Worm (Caenorhabditis elegans) whole organism, L2 larva: ENCODE results near the gene F23D12.11.

Experiments used
- F13H6.1 ChIP-seq: sonication (generic microtip); optimal IDR thresholded peaks from 2 replicates; lab custom pipeline; 2016; ENCODE audit warnings: missing genetic modification characterization, missing compliant biosample characterization
- R02D3.7 ChIP-seq: fragments of 150-350 bp; optimal IDR thresholded peaks from 2 replicates; lab custom pipeline; 2014; ENCODE audit warnings: missing biosample characterization, missing genetic modification characterization
- Y55F3AM.14 ChIP-seq: fragments of 200-800 bp; sonication (Bioruptor generic); optimal IDR thresholded peaks from 2 replicates; lab custom pipeline; 2018; ENCODE audit warnings: mild to moderate bottlenecking, missing genetic modification characterization, missing compliant biosample characterization
- alr-1 ChIP-seq: fragments of 150-350 bp; optimal IDR thresholded peaks from 2 replicates; lab custom pipeline; 2014; ENCODE audit warnings: missing biosample characterization, missing genetic modification characterization
- ama-1 ChIP-seq: fragments of 150-350 bp; optimal IDR thresholded peaks from 2 replicates; lab custom pipeline; 2018; ENCODE audit warnings: inconsistent platforms
- blmp-1 ChIP-seq: sonication (generic microtip); optimal IDR thresholded peaks from 2 replicates; lab custom pipeline; 2017; ENCODE audit warnings: missing genetic modification characterization, mild to moderate bottlenecking, missing compliant biosample characterization, antibody characterized with exemption, moderate library complexity; ENCODE audit not compliant: insufficient read depth
- ceh-16 ChIP-seq: fragments of 150-350 bp; optimal IDR thresholded peaks from 2 replicates; lab custom pipeline; 2014; ENCODE audit warnings: missing biosample characterization, missing genetic modification characterization
- crh-2 ChIP-seq: sonication (generic microtip); optimal IDR thresholded peaks from 2 replicates; lab custom pipeline; 2017; ENCODE audit warnings: missing biosample characterization, missing genetic modification characterization
- dmd-4 ChIP-seq: sonication (generic microtip); optimal IDR thresholded peaks from 2 replicates; lab custom pipeline; 2017; ENCODE audit warnings: missing biosample characterization, missing genetic modification characterization
- elt-1 ChIP-seq: fragments of 150-350 bp; optimal IDR thresholded peaks from 2 replicates; lab custom pipeline; 2014; ENCODE audit warnings: missing biosample characterization, missing genetic modification characterization
- elt-3 ChIP-seq: sonication (generic microtip); optimal IDR thresholded peaks from 2 replicates; lab custom pipeline; 2017; ENCODE audit warnings: missing biosample characterization, missing genetic modification characterization
- fos-1 ChIP-seq: fragments of 150-350 bp; optimal IDR thresholded peaks from 2 replicates; lab custom pipeline; 2014; ENCODE audit warnings: missing biosample characterization, missing genetic modification characterization
- gmeb-1 ChIP-seq: fragments of 150-350 bp; optimal IDR thresholded peaks from 2 replicates; lab custom pipeline; 2014; ENCODE audit warnings: missing biosample characterization, missing genetic modification characterization
- lin-11 ChIP-seq: fragments of 150-350 bp; sonication (generic microtip); optimal IDR thresholded peaks from 2 replicates; lab custom pipeline; 2014; ENCODE audit warnings: missing biosample characterization, missing genetic modification characterization, inconsistent platforms, mixed read lengths
- lsy-2 ChIP-seq, 2 experiments: fragments of 150-350 bp in 1 of 2; sonication (generic microtip) in 1 of 2; optimal IDR thresholded peaks; 2 replicates each; lab custom pipeline; 2014 to 2017; ENCODE audit warnings: missing biosample characterization in 2 of 2, missing genetic modification characterization in 2 of 2
- mab-5 ChIP-seq: fragments of 150-350 bp; optimal IDR thresholded peaks from 2 replicates; lab custom pipeline; 2014; ENCODE audit warnings: missing biosample characterization, missing genetic modification characterization
- mbf-1 ChIP-seq: sonication (generic microtip); optimal IDR thresholded peaks from 2 replicates; lab custom pipeline; 2017; ENCODE audit warnings: missing biosample characterization, missing genetic modification characterization
- mdl-1 ChIP-seq, 2 experiments: fragments of 150-350 bp in 1 of 2; sonication (generic microtip) in 1 of 2; optimal IDR thresholded peaks; 2 replicates each; lab custom pipeline; 2017; ENCODE audit warnings: missing biosample characterization in 2 of 2, missing genetic modification characterization in 2 of 2
- nhr-10 ChIP-seq: sonication (generic microtip); optimal IDR thresholded peaks from 2 replicates; lab custom pipeline; 2017; ENCODE audit warnings: missing biosample characterization, missing genetic modification characterization
- nhr-11 ChIP-seq: fragments of 150-350 bp; optimal IDR thresholded peaks from 2 replicates; lab custom pipeline; 2014; ENCODE audit warnings: missing biosample characterization, missing genetic modification characterization
- nhr-12 ChIP-seq: fragments of 150-350 bp; optimal IDR thresholded peaks from 2 replicates; lab custom pipeline; 2014; ENCODE audit warnings: missing biosample characterization, missing genetic modification characterization
- nhr-129 ChIP-seq: fragments of 150-350 bp; optimal IDR thresholded peaks from 2 replicates; lab custom pipeline; 2014; ENCODE audit warnings: missing biosample characterization, missing genetic modification characterization
- nhr-21 ChIP-seq: fragments of 150-350 bp; optimal IDR thresholded peaks from 2 replicates; lab custom pipeline; 2014; ENCODE audit warnings: missing biosample characterization, missing genetic modification characterization
- nhr-23 ChIP-seq: fragments of 150-350 bp; optimal IDR thresholded peaks from 2 replicates; lab custom pipeline; 2014; ENCODE audit warnings: missing biosample characterization, missing genetic modification reagents, missing genetic modification characterization
- nhr-237 ChIP-seq: fragments of 150-350 bp; optimal IDR thresholded peaks from 2 replicates; lab custom pipeline; 2014; ENCODE audit warnings: missing biosample characterization, missing genetic modification characterization
- nhr-6 ChIP-seq: fragments of 150-350 bp; optimal IDR thresholded peaks from 2 replicates; lab custom pipeline; 2014; ENCODE audit warnings: missing biosample characterization, missing genetic modification characterization
- nhr-77 ChIP-seq: fragments of 150-350 bp; optimal IDR thresholded peaks from 2 replicates; lab custom pipeline; 2014; ENCODE audit warnings: missing biosample characterization, missing genetic modification characterization
- peb-1 ChIP-seq: fragments of 150-350 bp; optimal IDR thresholded peaks from 2 replicates; lab custom pipeline; 2014; ENCODE audit warnings: missing biosample characterization, missing genetic modification characterization
- sem-4 ChIP-seq: fragments of 150-350 bp; optimal IDR thresholded peaks from 2 replicates; lab custom pipeline; 2014; ENCODE audit warnings: missing biosample characterization, missing genetic modification reagents, missing genetic modification characterization
- skn-1 ChIP-seq: sonication (generic microtip); optimal IDR thresholded peaks from 2 replicates; lab custom pipeline; 2017; ENCODE audit warnings: missing biosample characterization, missing genetic modification characterization
- snpc-4 ChIP-seq: fragments of 150-350 bp; optimal IDR thresholded peaks from 2 replicates; lab custom pipeline; 2014; ENCODE audit warnings: missing biosample characterization, missing genetic modification characterization
- unc-39 ChIP-seq: fragments of 150-350 bp; optimal IDR thresholded peaks from 2 replicates; lab custom pipeline; 2014; ENCODE audit warnings: missing biosample characterization, missing genetic modification characterization
- unc-55 ChIP-seq: fragments of 150-350 bp; sonication (generic microtip); optimal IDR thresholded peaks from 3 replicates; lab custom pipeline; 2014; ENCODE audit warnings: missing biosample characterization, missing genetic modification reagents, missing genetic modification characterization
- unc-62 ChIP-seq: fragments of 150-350 bp; optimal IDR thresholded peaks from 2 replicates; lab custom pipeline; 2014; ENCODE audit warnings: missing biosample characterization, missing genetic modification reagents, missing genetic modification characterization
- ztf-1 ChIP-seq: fragments of 200-800 bp; sonication (Bioruptor generic); conservative IDR thresholded peaks from 2 replicates; pipeline ENCODE4 v1.3.6; 2022; ENCODE audit warnings: missing genetic modification characterization, missing compliant biosample characterization
- ztf-11 ChIP-seq: sonication (generic microtip); optimal IDR thresholded peaks from 2 replicates; lab custom pipeline; 2017; ENCODE audit warnings: missing biosample characterization, missing genetic modification characterization
- ztf-4 ChIP-seq: fragments of 150-350 bp; optimal IDR thresholded peaks from 2 replicates; lab custom pipeline; 2014; ENCODE audit warnings: missing biosample characterization, missing genetic modification characterization

Gene F23D12.11

ce11 chrX:14430436-14430835 is 5.9 kb upstream of the F23D12.11 start:
- TF ChIP-seq unc-39 (tag; lab: Kevin White, UChicago): no peak
- TF ChIP-seq peb-1 (tag; lab: Kevin White, UChicago): no peak
- TF ChIP-seq mbf-1 (tag; lab: Kevin White, UChicago): no peak
- no peak for TF ChIP-seq ama-1 (lab: Kevin White, UChicago)
- TF ChIP-seq blmp-1 (tag; lab: Kevin White, UChicago): no peak
- no peak for TF ChIP-seq R02D3.7 (tag; lab: Kevin White, UChicago)
- no peak for TF ChIP-seq nhr-6 (tag; lab: Kevin White, UChicago)
- TF ChIP-seq ztf-11 (tag; lab: Kevin White, UChicago): no peak

- TF ChIP-seq nhr-237: no peak
- TF ChIP-seq nhr-11: no peak
- TF ChIP-seq nhr-77 (tag; lab: Kevin White, UChicago): no peak
- TF ChIP-seq Y55F3AM.14 (GFP tag; lab: Kevin White, UChicago): no peak
- no peak for TF ChIP-seq lsy-2 (tag; optimal IDR thresholded peaks at IDR 0.05; lab: Kevin White, UChicago)
- no peak for TF ChIP-seq nhr-10 (tag; lab: Kevin White, UChicago)
- TF ChIP-seq lin-11 (tag; lab: Kevin White, UChicago): no peak
- TF ChIP-seq R02D3.7 (tag; lab: Kevin White, UChicago): no peak
- no peak for TF ChIP-seq unc-62 (GFP tag; lab: Kevin White, UChicago)
- no peak for TF ChIP-seq mbf-1 (tag; lab: Kevin White, UChicago)
- no peak for TF ChIP-seq gmeb-1
These were observed 3.5 kb upstream of the F23D12.11 start, which contains the start of gene F23D12.1 for ce11 chrX:14428052-14428451. TSS of gene F23D12.1 (minus strand) at chrX:14428152.

- TF ChIP-seq lin-11 (tag; lab: Kevin White, UChicago): no peak
- no peak for TF ChIP-seq dmd-4 (tag; lab: Kevin White, UChicago)
- TF ChIP-seq unc-62 (GFP tag; lab: Kevin White, UChicago): no peak
- TF ChIP-seq snpc-4 (tag; lab: Kevin White, UChicago): no peak
- TF ChIP-seq fos-1 (tag; lab: Kevin White, UChicago): no peak
- TF ChIP-seq alr-1 (tag; lab: Kevin White, UChicago): no peak
- TF ChIP-seq ztf-1 (GFP tag; lab: Robert Waterston, UW): no peak
- no peak for TF ChIP-seq mbf-1 (tag; lab: Kevin White, UChicago)
- no peak for TF ChIP-seq Y55F3AM.14 (GFP tag; lab: Kevin White, UChicago)
- no peak for TF ChIP-seq F13H6.1 (tag; lab: Kevin White, UChicago)
- no peak for TF ChIP-seq nhr-12 (tag; lab: Kevin White, UChicago)
- TF ChIP-seq peb-1 (tag; lab: Kevin White, UChicago): no peak
- no peak for TF ChIP-seq ztf-4 (tag; lab: Kevin White, UChicago)
These were observed 365 bp downstream of the F23D12.11 start for ce11 chrX:14424186-14424585.

ce11 chrX:14423105-14423504 is 1.4 kb downstream of the F23D12.11 start, which contains the start of gene fipr-3:
TSS of gene fipr-3 (plus strand) at chrX:14423405.
- TF ChIP-seq nhr-77 (tag; lab: Kevin White, UChicago): no peak
- no peak for TF ChIP-seq mab-5 (tag; lab: Kevin White, UChicago)
- no peak for TF ChIP-seq unc-62 (GFP tag; lab: Kevin White, UChicago)
- no peak for TF ChIP-seq sem-4 (tag; lab: Kevin White, UChicago)
- TF ChIP-seq nhr-129: no peak
- no peak for TF ChIP-seq crh-2 (tag; lab: Kevin White, UChicago)
- no peak for TF ChIP-seq nhr-21 (tag; lab: Kevin White, UChicago)
- TF ChIP-seq elt-3: no peak

ce11 chrX:14421529-14421982 is 3.0 kb downstream of the F23D12.11 start, which contains the start of gene F23D12.2:
TSS of gene F23D12.2 (minus strand) at chrX:14421579.
- TF ChIP-seq skn-1 (tag; lab: Kevin White, UChicago) (no peak), F13H6.1 (tag; lab: Kevin White, UChicago) (no peak), mbf-1 (tag; lab: Kevin White, UChicago) (no peak), nhr-237 (no peak), gmeb-1 (no peak), nhr-23 (no peak), elt-1 (tag; lab: Kevin White, UChicago) (no peak), unc-39 (tag; lab: Kevin White, UChicago) (no peak), peb-1 (tag; lab: Kevin White, UChicago) (no peak), mdl-1 (tag; optimal IDR thresholded peaks at IDR 0.05; lab: Kevin White, UChicago) (no peak), unc-55 (no peak), ceh-16 (tag; lab: Kevin White, UChicago) (no peak), R02D3.7 (tag; lab: Kevin White, UChicago) (no peak), ztf-1 (GFP tag; lab: Robert Waterston, UW) (no peak), nhr-12 (tag; lab: Kevin White, UChicago) (no peak), ztf-4 (tag; lab: Kevin White, UChicago) (no peak), crh-2 (tag; lab: Kevin White, UChicago) (no peak)
